Worm (Caenorhabditis elegans): Measurements from ENCODE around the gene F58G1.7.

ce11 chrII:12992193-12992592 lies 44.1 kb upstream of the F58G1.7 start:
- TF ChIP-seq med-1 (GFP tag; optimal IDR thresholded peaks at IDR 0.05; ENCODE audit: insufficient read depth) (no peak), tab-1 (GFP tag; IDR thresholded peaks at IDR 0.05) (no peak)
